Worm (Caenorhabditis elegans): ENCODE results near the gene F46B6.6.
A peak's percentile ranks its signal among the peaks of the same experiment; 100 is the strongest.

Gene F46B6.6

DNA sequence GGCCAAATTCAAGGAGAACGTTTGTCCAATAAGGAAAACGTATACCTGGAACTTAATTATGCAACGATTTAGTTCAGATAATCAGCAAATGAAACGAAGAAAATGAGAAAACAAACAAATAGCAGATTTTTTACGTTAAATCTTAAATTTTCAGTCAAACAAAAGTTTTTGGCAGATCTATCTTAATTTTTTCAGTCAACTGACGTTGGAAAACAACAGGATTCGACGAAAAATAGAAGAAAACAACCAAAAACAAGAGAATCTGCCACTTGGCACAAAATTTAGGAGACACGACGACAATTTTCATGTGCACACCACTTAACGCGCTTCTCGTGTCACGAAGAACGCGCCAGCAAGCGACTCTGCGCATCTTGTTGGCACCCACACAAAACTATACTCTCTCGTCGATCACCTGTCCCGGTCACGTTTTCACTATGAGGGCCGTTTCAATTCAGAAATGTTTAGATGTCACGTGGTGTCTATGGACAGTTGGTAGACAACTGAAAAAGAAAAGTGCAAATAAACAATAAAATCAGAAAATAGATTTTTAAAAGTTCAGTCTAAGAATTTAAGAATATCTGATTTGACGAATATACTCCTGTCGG is 3.1 kb upstream of the F46B6.6 start, which contains the start of gene ztf-7 (continued):
- peak; percentile 84 for TF ChIP-seq pha-4 (GFP tag; IDR thresholded peaks at IDR 0.05)
- TF ChIP-seq pha-4 (tag; optimal IDR thresholded peaks at IDR 0.05), result peak; percentile 41
- TF ChIP-seq lin-29 (GFP tag; IDR thresholded peaks at IDR 0.05), result peak; percentile 85
- no peak for TF ChIP-seq nhr-111 (GFP tag; optimal IDR thresholded peaks at IDR 0.05)
- no peak for TF ChIP-seq R02D3.7 (tag; optimal IDR thresholded peaks at IDR 0.05)
- TF ChIP-seq Y105C5A.15 (GFP tag; IDR thresholded peaks at IDR 0.05), result no peak
- peak; percentile 93 for TF ChIP-seq zfp-3 (GFP tag; conservative IDR thresholded peaks at IDR 0.05)
- no peak for TF ChIP-seq unc-62 (GFP tag; optimal IDR thresholded peaks at IDR 0.05 in 1 of 2)
- TF ChIP-seq unc-62 (tag; optimal IDR thresholded peaks at IDR 0.05), result no peak
- peak; percentile 94 for TF ChIP-seq php-3 (GFP tag; IDR thresholded peaks at IDR 0.05)
- TF ChIP-seq pqm-1 (tag; optimal IDR thresholded peaks at IDR 0.05), result no peak
- peak; percentile 93 for TF ChIP-seq saeg-2 (GFP tag; IDR thresholded peaks at IDR 0.05)
- no peak for TF ChIP-seq Y5F2A.4 (GFP tag; optimal IDR thresholded peaks at IDR 0.05)
- TF ChIP-seq nhr-10 (tag; optimal IDR thresholded peaks at IDR 0.05), result peak; percentile 60
- no peak for TF ChIP-seq fkh-10 (GFP tag; optimal IDR thresholded peaks at IDR 0.05)
- TF ChIP-seq ces-1 (GFP tag; optimal IDR thresholded peaks at IDR 0.05), result no peak
- TF ChIP-seq ceh-32 (tag; optimal IDR thresholded peaks at IDR 0.05; ENCODE audit: poor library complexity), result peak; percentile 44
- TF ChIP-seq tra-1 (GFP tag; IDR thresholded peaks at IDR 0.05), result peak; percentile 97
- TF ChIP-seq nhr-77 (tag; optimal IDR thresholded peaks at IDR 0.05), result peak; percentile 97
- peak; percentile 92 for TF ChIP-seq nhr-48 (tag; optimal IDR thresholded peaks at IDR 0.05)
- peak; percentile 91 for TF ChIP-seq spr-1 (tag; optimal IDR thresholded peaks at IDR 0.05)
- no peak for TF ChIP-seq Y48G9A.11 (GFP tag; IDR thresholded peaks at IDR 0.05)
- TF ChIP-seq unc-39 (tag; optimal IDR thresholded peaks at IDR 0.05), result no peak
- TF ChIP-seq zip-11 (GFP tag; IDR thresholded peaks at IDR 0.05), result no peak
- TF ChIP-seq nhr-25 (tag; optimal IDR thresholded peaks at IDR 0.05; ENCODE audit: borderline replicate concordance, insufficient read depth), result peak; percentile 85
- no peak for TF ChIP-seq lin-15B (tag; optimal IDR thresholded peaks at IDR 0.05)
- TF ChIP-seq skn-1 (tag; optimal IDR thresholded peaks at IDR 0.05), result peak; percentile 29
- peak; percentile 94 for TF ChIP-seq nhr-42 (GFP tag; IDR thresholded peaks at IDR 0.05)
- TF ChIP-seq snpc-1.2 (GFP tag; IDR thresholded peaks at IDR 0.05), result 0 out of 2 replicates have a peak, but pooled peaks have one; percentile 18
- TF ChIP-seq madf-5 (GFP tag; IDR thresholded peaks at IDR 0.05), result no peak
- TF ChIP-seq ceh-28 (tag; optimal IDR thresholded peaks at IDR 0.05), result no peak

- TF ChIP-seq jun-1 (tag; optimal IDR thresholded peaks at IDR 0.05), result no peak
- no peak for TF ChIP-seq T20F7.1 (GFP tag; optimal IDR thresholded peaks at IDR 0.05)
- TF ChIP-seq lin-39 (tag; optimal IDR thresholded peaks at IDR 0.05), result no peak
- TF ChIP-seq F10B5.3 (tag; optimal IDR thresholded peaks at IDR 0.05), result no peak
Observed at ce11 chrV:9784215-9784614, 2.5 kb downstream of the F46B6.6 start.

- TF ChIP-seq saeg-2 (GFP tag; IDR thresholded peaks at IDR 0.05) (no peak), aly-2 (tag; optimal IDR thresholded peaks at IDR 0.05) (no peak), vab-7 (GFP tag; IDR thresholded peaks at IDR 0.05) (no peak), nhr-237 (tag; optimal IDR thresholded peaks at IDR 0.05) (no peak), sdz-12 (GFP tag; optimal IDR thresholded peaks at IDR 0.05) (no peak), arid-1 (GFP tag; conservative IDR thresholded peaks at IDR 0.05) (no peak)
Observed at ce11 chrV:9782969-9783368, 3.7 kb downstream of the F46B6.6 start, which contains the start of gene F46B6.5. Gene F46B6.5 (minus strand): TSS chrV:9783069.
